Worm (Caenorhabditis elegans) whole organism, L2 larva: ENCODE measurements around the gene C46C2.7.

ENCODE experiments used
- C34F6.9 ChIP-seq: fragments of 150-350 bp; optimal IDR thresholded peaks from 2 replicates; lab custom pipeline; 2014; ENCODE audit warnings: missing biosample characterization, missing genetic modification characterization
- F13H6.1 ChIP-seq: sonication (generic microtip); optimal IDR thresholded peaks from 2 replicates; lab custom pipeline; 2016; ENCODE audit warnings: missing genetic modification characterization, missing compliant biosample characterization
- R02D3.7 ChIP-seq: fragments of 150-350 bp; optimal IDR thresholded peaks from 2 replicates; lab custom pipeline; 2014; ENCODE audit warnings: missing biosample characterization, missing genetic modification characterization
- Y55F3AM.14 ChIP-seq: fragments of 200-800 bp; sonication (Bioruptor generic); optimal IDR thresholded peaks from 2 replicates; lab custom pipeline; 2018; ENCODE audit warnings: mild to moderate bottlenecking, missing genetic modification characterization, missing compliant biosample characterization
- ZK546.5 ChIP-seq: sonication (generic microtip); optimal IDR thresholded peaks from 2 replicates; lab custom pipeline; 2017; ENCODE audit warnings: missing biosample characterization, missing genetic modification characterization
- alr-1 ChIP-seq: fragments of 150-350 bp; optimal IDR thresholded peaks from 2 replicates; lab custom pipeline; 2014; ENCODE audit warnings: missing biosample characterization, missing genetic modification characterization
- aly-2 ChIP-seq: fragments of 150-350 bp; optimal IDR thresholded peaks from 2 replicates; lab custom pipeline; 2014; ENCODE audit warnings: missing biosample characterization, missing genetic modification characterization
- ama-1 ChIP-seq: fragments of 150-350 bp; optimal IDR thresholded peaks from 2 replicates; lab custom pipeline; 2018; ENCODE audit warnings: inconsistent platforms
- blmp-1 ChIP-seq: sonication (generic microtip); optimal IDR thresholded peaks from 2 replicates; lab custom pipeline; 2017; ENCODE audit warnings: missing genetic modification characterization, mild to moderate bottlenecking, missing compliant biosample characterization, antibody characterized with exemption, moderate library complexity; ENCODE audit not compliant: insufficient read depth
- ceh-16 ChIP-seq: fragments of 150-350 bp; optimal IDR thresholded peaks from 2 replicates; lab custom pipeline; 2014; ENCODE audit warnings: missing biosample characterization, missing genetic modification characterization
- crh-2 ChIP-seq: sonication (generic microtip); optimal IDR thresholded peaks from 2 replicates; lab custom pipeline; 2017; ENCODE audit warnings: missing biosample characterization, missing genetic modification characterization
- dmd-4 ChIP-seq: sonication (generic microtip); optimal IDR thresholded peaks from 2 replicates; lab custom pipeline; 2017; ENCODE audit warnings: missing biosample characterization, missing genetic modification characterization
- egl-27 ChIP-seq: sonication (generic microtip); optimal IDR thresholded peaks from 3 replicates; lab custom pipeline; 2017; ENCODE audit warnings: missing biosample characterization, missing genetic modification reagents, missing genetic modification characterization
- elt-1 ChIP-seq: fragments of 150-350 bp; optimal IDR thresholded peaks from 2 replicates; lab custom pipeline; 2014; ENCODE audit warnings: missing biosample characterization, missing genetic modification characterization
- elt-3 ChIP-seq: sonication (generic microtip); optimal IDR thresholded peaks from 2 replicates; lab custom pipeline; 2017; ENCODE audit warnings: missing biosample characterization, missing genetic modification characterization
- fos-1 ChIP-seq: fragments of 150-350 bp; optimal IDR thresholded peaks from 2 replicates; lab custom pipeline; 2014; ENCODE audit warnings: missing biosample characterization, missing genetic modification characterization
- gmeb-1 ChIP-seq: fragments of 150-350 bp; optimal IDR thresholded peaks from 2 replicates; lab custom pipeline; 2014; ENCODE audit warnings: missing biosample characterization, missing genetic modification characterization
- lin-11 ChIP-seq: fragments of 150-350 bp; sonication (generic microtip); optimal IDR thresholded peaks from 2 replicates; lab custom pipeline; 2014; ENCODE audit warnings: missing biosample characterization, missing genetic modification characterization, inconsistent platforms, mixed read lengths
- lin-13 ChIP-seq: fragments of 150-350 bp; optimal IDR thresholded peaks from 2 replicates; lab custom pipeline; 2014; ENCODE audit warnings: missing biosample characterization, missing genetic modification reagents, missing genetic modification characterization
- lin-39 ChIP-seq: fragments of 150-350 bp; optimal IDR thresholded peaks from 2 replicates; lab custom pipeline; 2014; ENCODE audit warnings: missing biosample characterization, missing genetic modification reagents, missing genetic modification characterization
- lsy-2 ChIP-seq, 2 experiments: fragments of 150-350 bp in 1 of 2; sonication (generic microtip) in 1 of 2; optimal IDR thresholded peaks; 2 replicates each; lab custom pipeline; 2014 to 2017; ENCODE audit warnings: missing biosample characterization in 2 of 2, missing genetic modification characterization in 2 of 2
- mab-5 ChIP-seq: fragments of 150-350 bp; optimal IDR thresholded peaks from 2 replicates; lab custom pipeline; 2014; ENCODE audit warnings: missing biosample characterization, missing genetic modification characterization
- mbf-1 ChIP-seq: sonication (generic microtip); optimal IDR thresholded peaks from 2 replicates; lab custom pipeline; 2017; ENCODE audit warnings: missing biosample characterization, missing genetic modification characterization
- mdl-1 ChIP-seq, 2 experiments: fragments of 150-350 bp in 1 of 2; sonication (generic microtip) in 1 of 2; optimal IDR thresholded peaks; 2 replicates each; lab custom pipeline; 2017; ENCODE audit warnings: missing biosample characterization in 2 of 2, missing genetic modification characterization in 2 of 2
- nhr-11 ChIP-seq: fragments of 150-350 bp; optimal IDR thresholded peaks from 2 replicates; lab custom pipeline; 2014; ENCODE audit warnings: missing biosample characterization, missing genetic modification characterization
- nhr-12 ChIP-seq: fragments of 150-350 bp; optimal IDR thresholded peaks from 2 replicates; lab custom pipeline; 2014; ENCODE audit warnings: missing biosample characterization, missing genetic modification characterization
- nhr-21 ChIP-seq: fragments of 150-350 bp; optimal IDR thresholded peaks from 2 replicates; lab custom pipeline; 2014; ENCODE audit warnings: missing biosample characterization, missing genetic modification characterization
- nhr-23 ChIP-seq: fragments of 150-350 bp; optimal IDR thresholded peaks from 2 replicates; lab custom pipeline; 2014; ENCODE audit warnings: missing biosample characterization, missing genetic modification reagents, missing genetic modification characterization
- nhr-237 ChIP-seq: fragments of 150-350 bp; optimal IDR thresholded peaks from 2 replicates; lab custom pipeline; 2014; ENCODE audit warnings: missing biosample characterization, missing genetic modification characterization
- nhr-25 ChIP-seq: fragments of 150-350 bp; sonication (generic microtip); optimal IDR thresholded peaks from 3 replicates; lab custom pipeline; 2014; ENCODE audit warnings: missing biosample characterization, missing genetic modification characterization
- nhr-6 ChIP-seq: fragments of 150-350 bp; optimal IDR thresholded peaks from 2 replicates; lab custom pipeline; 2014; ENCODE audit warnings: missing biosample characterization, missing genetic modification characterization
- nhr-77 ChIP-seq: fragments of 150-350 bp; optimal IDR thresholded peaks from 2 replicates; lab custom pipeline; 2014; ENCODE audit warnings: missing biosample characterization, missing genetic modification characterization
- sem-4 ChIP-seq: fragments of 150-350 bp; optimal IDR thresholded peaks from 2 replicates; lab custom pipeline; 2014; ENCODE audit warnings: missing biosample characterization, missing genetic modification reagents, missing genetic modification characterization
- skn-1 ChIP-seq: sonication (generic microtip); optimal IDR thresholded peaks from 2 replicates; lab custom pipeline; 2017; ENCODE audit warnings: missing biosample characterization, missing genetic modification characterization
- sma-3 ChIP-seq: sonication (generic microtip); optimal IDR thresholded peaks from 2 replicates; lab custom pipeline; 2016; ENCODE audit warnings: missing genetic modification reagents, missing genetic modification characterization, missing compliant biosample characterization
- sma-9 ChIP-seq, 2 experiments: fragments of 150-350 bp in 1 of 2; sonication (generic microtip) in 1 of 2; optimal IDR thresholded peaks; 2 replicates each; lab custom pipeline; 2014 to 2016; ENCODE audit warnings: missing genetic modification characterization in 2 of 2, mild to moderate bottlenecking in 1 of 2, missing biosample characterization in 1 of 2, missing compliant biosample characterization in 1 of 2, missing genetic modification reagents in 1 of 2, moderate library complexity in 1 of 2
- snpc-4 ChIP-seq: fragments of 150-350 bp; optimal IDR thresholded peaks from 2 replicates; lab custom pipeline; 2014; ENCODE audit warnings: missing biosample characterization, missing genetic modification characterization
- unc-55 ChIP-seq: fragments of 150-350 bp; sonication (generic microtip); optimal IDR thresholded peaks from 3 replicates; lab custom pipeline; 2014; ENCODE audit warnings: missing biosample characterization, missing genetic modification reagents, missing genetic modification characterization
- zag-1 ChIP-seq: fragments of 150-350 bp; optimal IDR thresholded peaks from 2 replicates; lab custom pipeline; 2014; ENCODE audit warnings: missing biosample characterization, missing genetic modification characterization
- ztf-1 ChIP-seq: fragments of 200-800 bp; sonication (Bioruptor generic); conservative IDR thresholded peaks from 2 replicates; pipeline ENCODE4 v1.3.6; 2022; ENCODE audit warnings: missing genetic modification characterization, missing compliant biosample characterization
- ztf-11 ChIP-seq: sonication (generic microtip); optimal IDR thresholded peaks from 2 replicates; lab custom pipeline; 2017; ENCODE audit warnings: missing biosample characterization, missing genetic modification characterization
- ztf-4 ChIP-seq: fragments of 150-350 bp; optimal IDR thresholded peaks from 2 replicates; lab custom pipeline; 2014; ENCODE audit warnings: missing biosample characterization, missing genetic modification characterization

The C46C2.7 gene

ce11 chrIV:9165027-9165426, 29.6 kb upstream of the C46C2.7 start, which contains the start of gene pcp-2:
Gene pcp-2 (minus strand): TSS chrIV:9165127.
- TF ChIP-seq nhr-6 (tag; lab: Kevin White, UChicago) (no peak), ama-1 (no peak), lsy-2 (tag; optimal IDR thresholded peaks at IDR 0.05; lab: Kevin White, UChicago) (no peak), lin-39 (no peak), egl-27 (tag; lab: Kevin White, UChicago) (no peak), Y55F3AM.14 (GFP tag; lab: Kevin White, UChicago) (no peak), C34F6.9 (no peak), ztf-1 (GFP tag; lab: Robert Waterston, UW) (no peak), ZK546.5 (no peak), lin-13 (no peak), dmd-4 (no peak), zag-1 (tag; lab: Kevin White, UChicago) (no peak), nhr-25 (tag; lab: Kevin White, UChicago) (no peak), alr-1 (no peak), ztf-11 (tag; lab: Kevin White, UChicago) (no peak)

- no peak for TF ChIP-seq blmp-1
- no peak for TF ChIP-seq ztf-4
- TF ChIP-seq skn-1 (tag; lab: Kevin White, UChicago): peak; percentile 71
- peak; percentile 90 for TF ChIP-seq fos-1 (tag; lab: Kevin White, UChicago)
- no peak for TF ChIP-seq elt-1 (tag; lab: Kevin White, UChicago)
- no peak for TF ChIP-seq ceh-16 (tag; lab: Kevin White, UChicago)
- TF ChIP-seq nhr-21 (tag; lab: Kevin White, UChicago): no peak
- no peak for TF ChIP-seq alr-1
- TF ChIP-seq nhr-12 (tag; lab: Kevin White, UChicago): no peak
Measured at ce11 chrIV:9165681-9166080, 28.9 kb upstream of the C46C2.7 start, which contains the start of gene C07C7.3. Gene C07C7.3 (plus strand): TSS chrIV:9166051.

ce11 chrIV:9169764-9170163, 24.9 kb upstream of the C46C2.7 start:
- TF ChIP-seq alr-1 (no peak), unc-55 (peak; percentile 11)

- TF ChIP-seq nhr-77 (tag; lab: Kevin White, UChicago) (no peak), mbf-1 (tag; lab: Kevin White, UChicago) (no peak), egl-27 (tag; lab: Kevin White, UChicago) (no peak), lin-11 (tag; lab: Kevin White, UChicago) (no peak), mdl-1 (tag; optimal IDR thresholded peaks at IDR 0.05; lab: Kevin White, UChicago) (no peak), gmeb-1 (no peak), nhr-25 (tag; lab: Kevin White, UChicago) (no peak), nhr-237 (tag; lab: Kevin White, UChicago) (no peak), blmp-1 (no peak), nhr-23 (no peak), skn-1 (tag; lab: Kevin White, UChicago) (no peak), ceh-16 (tag; lab: Kevin White, UChicago) (no peak), sma-9 (GFP tag; optimal IDR thresholded peaks at IDR 0.05; lab: Kevin White, UChicago) (no peak), sma-9 (tag; optimal IDR thresholded peaks at IDR 0.05; lab: Kevin White, UChicago) (no peak), dmd-4 (no peak), ZK546.5 (no peak), lin-39 (no peak)
Measured at ce11 chrIV:9184547-9184946, 10.1 kb upstream of the C46C2.7 start, which contains the start of gene C07C7.1. Gene C07C7.1 (plus strand): TSS chrIV:9184847.

DNA sequence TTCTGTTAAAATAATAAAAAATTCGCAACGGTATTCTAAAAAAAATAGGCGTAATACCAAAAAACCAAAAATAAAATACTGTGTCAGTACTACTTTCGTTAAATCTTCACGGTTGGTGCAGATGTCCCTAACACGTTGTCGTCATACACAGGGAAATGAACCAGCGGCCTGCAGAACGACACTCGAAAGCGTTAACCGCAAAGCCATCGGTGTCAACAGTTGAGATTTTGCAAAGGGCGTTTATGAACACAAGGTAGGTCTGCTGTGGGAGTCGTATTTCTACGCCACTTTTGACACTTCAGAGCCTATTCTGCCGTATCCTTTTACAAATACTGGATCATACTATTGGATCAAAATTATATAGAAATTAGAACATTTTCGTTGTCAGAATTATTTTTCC, 3.4 kb upstream of the C46C2.7 start:
- TF ChIP-seq lin-13: peak; percentile 25
- TF ChIP-seq nhr-12 (tag; lab: Kevin White, UChicago): no peak
- peak; percentile 67 for TF ChIP-seq gmeb-1
- TF ChIP-seq R02D3.7 (tag; lab: Kevin White, UChicago): no peak
- peak; percentile 73 for TF ChIP-seq crh-2
- peak; percentile 48 for TF ChIP-seq zag-1 (tag; lab: Kevin White, UChicago)
- no peak for TF ChIP-seq elt-1 (tag; lab: Kevin White, UChicago)
- TF ChIP-seq nhr-11 (tag; lab: Kevin White, UChicago): no peak
- no peak for TF ChIP-seq nhr-25 (tag; lab: Kevin White, UChicago)
- no peak for TF ChIP-seq sem-4 (tag; lab: Kevin White, UChicago)
- TF ChIP-seq mdl-1 (tag; optimal IDR thresholded peaks at IDR 0.05; lab: Kevin White, UChicago): no peak
- TF ChIP-seq sma-3 (GFP tag; lab: Kevin White, UChicago): peak; percentile 48
- no peak for TF ChIP-seq dmd-4
- TF ChIP-seq ceh-16 (tag; lab: Kevin White, UChicago): no peak
- TF ChIP-seq elt-3: no peak
- peak; percentile 42 for TF ChIP-seq Y55F3AM.14 (GFP tag; lab: Kevin White, UChicago)
- TF ChIP-seq snpc-4: no peak
- TF ChIP-seq ama-1: no peak
- TF ChIP-seq ztf-4: no peak
- TF ChIP-seq alr-1: no peak
- peak; percentile 15 for TF ChIP-seq nhr-77 (tag; lab: Kevin White, UChicago)
- TF ChIP-seq ztf-1 (GFP tag; lab: Robert Waterston, UW): no peak
- peak; percentile 57 for TF ChIP-seq C34F6.9
- TF ChIP-seq nhr-23: no peak
- TF ChIP-seq lin-11 (tag; lab: Kevin White, UChicago): peak; percentile 53
- no peak for TF ChIP-seq aly-2 (tag; lab: Kevin White, UChicago)
- TF ChIP-seq ZK546.5: no peak
- TF ChIP-seq mab-5: no peak
- TF ChIP-seq lsy-2 (tag; optimal IDR thresholded peaks at IDR 0.05; lab: Kevin White, UChicago): peak in 1 of 2 experiments; percentile 17
- no peak for TF ChIP-seq blmp-1
- TF ChIP-seq fos-1 (tag; lab: Kevin White, UChicago): peak; percentile 70
- peak; percentile 60 for TF ChIP-seq F13H6.1 (tag; lab: Kevin White, UChicago)
